Worm (Caenorhabditis elegans) whole organism, L2 larva: Measurements from ENCODE around the gene ceh-22.

Source experiments
- lin-13 ChIP-seq: fragments of 150-350 bp; optimal IDR thresholded peaks from 2 replicates; lab custom pipeline; 2014; ENCODE audit warnings: missing biosample characterization, missing genetic modification reagents, missing genetic modification characterization
- mab-5 ChIP-seq: fragments of 150-350 bp; optimal IDR thresholded peaks from 2 replicates; lab custom pipeline; 2014; ENCODE audit warnings: missing biosample characterization, missing genetic modification characterization
- nhr-25 ChIP-seq: fragments of 150-350 bp; sonication (generic microtip); optimal IDR thresholded peaks from 3 replicates; lab custom pipeline; 2014; ENCODE audit warnings: missing biosample characterization, missing genetic modification characterization
- nhr-6 ChIP-seq: fragments of 150-350 bp; optimal IDR thresholded peaks from 2 replicates; lab custom pipeline; 2014; ENCODE audit warnings: missing biosample characterization, missing genetic modification characterization
- unc-62 ChIP-seq: fragments of 150-350 bp; optimal IDR thresholded peaks from 2 replicates; lab custom pipeline; 2014; ENCODE audit warnings: missing biosample characterization, missing genetic modification reagents, missing genetic modification characterization

ce11 chrV:10659343-10659742 is 12.4 kb upstream of the ceh-22 start:
- TF ChIP-seq nhr-25 (tag; lab: Kevin White, UChicago), result no peak
- TF ChIP-seq lin-13, result no peak
- TF ChIP-seq mab-5 (tag; lab: Kevin White, UChicago), result no peak
- no peak for TF ChIP-seq unc-62 (GFP tag; lab: Kevin White, UChicago)
- no peak for TF ChIP-seq nhr-6
